Worm (Caenorhabditis elegans) whole organism, L3 larva: ENCODE data around the gene nep-21.

Experiments used
- R02D3.7 ChIP-seq: fragments of 150-350 bp; optimal IDR thresholded peaks from 2 replicates; lab custom pipeline; 2014; ENCODE audit warnings: missing biosample characterization, missing genetic modification characterization
- ZK546.5 ChIP-seq: sonication (generic microtip); optimal IDR thresholded peaks from 2 replicates; lab custom pipeline; 2017; ENCODE audit warnings: missing biosample characterization, missing genetic modification characterization
- aly-2 ChIP-seq: fragments of 150-350 bp; optimal IDR thresholded peaks from 2 replicates; lab custom pipeline; 2014; ENCODE audit warnings: missing biosample characterization, missing genetic modification characterization
- ama-1 ChIP-seq: fragments of 150-350 bp; optimal IDR thresholded peaks from 2 replicates; lab custom pipeline; 2018
- ceh-16 ChIP-seq: sonication (generic microtip); optimal IDR thresholded peaks from 2 replicates; lab custom pipeline; 2017; ENCODE audit warnings: missing biosample characterization, missing genetic modification characterization
- ceh-28 ChIP-seq: fragments of 150-350 bp; optimal IDR thresholded peaks from 2 replicates; lab custom pipeline; 2014; ENCODE audit warnings: missing biosample characterization, missing genetic modification reagents, missing genetic modification characterization
- ceh-82 ChIP-seq: fragments of 150-350 bp; optimal IDR thresholded peaks from 2 replicates; lab custom pipeline; 2014; ENCODE audit warnings: missing biosample characterization, missing genetic modification characterization
- ceh-9 ChIP-seq: sonication (generic microtip); optimal IDR thresholded peaks from 2 replicates; lab custom pipeline; 2018; ENCODE audit warnings: missing biosample characterization, missing genetic modification characterization
- daf-12 ChIP-seq: fragments of 150-350 bp; optimal IDR thresholded peaks from 2 replicates; lab custom pipeline; 2014; ENCODE audit warnings: missing biosample characterization, missing genetic modification reagents, missing genetic modification characterization
- egl-5 ChIP-seq: fragments of 150-350 bp; optimal IDR thresholded peaks from 2 replicates; lab custom pipeline; 2017; ENCODE audit warnings: missing biosample characterization, missing genetic modification reagents, missing genetic modification characterization, inconsistent platforms
- elt-2 ChIP-seq: sonication (generic microtip); optimal IDR thresholded peaks from 2 replicates; lab custom pipeline; 2016; ENCODE audit warnings: missing genetic modification reagents, mild to moderate bottlenecking, missing genetic modification characterization, missing compliant biosample characterization
- elt-3 ChIP-seq, 3 experiments: fragments of 150-350 bp in 1 of 3; sonication (generic microtip) in 2 of 3; optimal IDR thresholded peaks; 2 replicates in 2 of 3; 4 replicates in 1 of 3; lab custom pipeline; 2014 to 2017; ENCODE audit warnings: missing biosample characterization in 3 of 3, missing genetic modification characterization in 3 of 3
- eor-1 ChIP-seq, 2 experiments: fragments of 150-350 bp; optimal IDR thresholded peaks; 2 replicates each; lab custom pipeline; 2014 to 2018; ENCODE audit warnings: missing biosample characterization in 2 of 2, missing genetic modification characterization in 2 of 2
- fkh-10 ChIP-seq: sonication (generic microtip); optimal IDR thresholded peaks from 2 replicates; lab custom pipeline; 2017; ENCODE audit warnings: missing biosample characterization, missing genetic modification reagents, missing genetic modification characterization
- fkh-2 ChIP-seq: fragments of 150-350 bp; optimal IDR thresholded peaks from 2 replicates; lab custom pipeline; 2014; ENCODE audit warnings: missing biosample characterization, missing genetic modification reagents, missing genetic modification characterization
- fos-1 ChIP-seq: fragments of 150-350 bp; optimal IDR thresholded peaks from 2 replicates; lab custom pipeline; 2014; ENCODE audit warnings: missing biosample characterization, missing genetic modification characterization
- hmg-11 ChIP-seq: sonication (generic microtip); optimal IDR thresholded peaks from 2 replicates; lab custom pipeline; 2016; ENCODE audit warnings: missing genetic modification characterization, missing compliant biosample characterization
- jun-1 ChIP-seq: fragments of 150-350 bp; optimal IDR thresholded peaks from 2 replicates; lab custom pipeline; 2014; ENCODE audit warnings: missing biosample characterization, missing genetic modification reagents, missing genetic modification characterization
- lin-15B ChIP-seq: fragments of 150-350 bp; optimal IDR thresholded peaks from 2 replicates; lab custom pipeline; 2014; ENCODE audit warnings: missing biosample characterization, missing genetic modification characterization
- lin-39 ChIP-seq: fragments of 150-350 bp; optimal IDR thresholded peaks from 2 replicates; lab custom pipeline; 2018; ENCODE audit warnings: missing biosample characterization, missing genetic modification reagents, missing genetic modification characterization
- lsy-12 ChIP-seq: sonication (generic microtip); optimal IDR thresholded peaks from 2 replicates; lab custom pipeline; 2016; ENCODE audit warnings: mild to moderate bottlenecking, missing genetic modification characterization, missing compliant biosample characterization
- mdl-1 ChIP-seq: fragments of 150-350 bp; optimal IDR thresholded peaks from 2 replicates; lab custom pipeline; 2014; ENCODE audit warnings: missing biosample characterization, missing genetic modification characterization
- mml-1 ChIP-seq: fragments of 150-350 bp; sonication (generic microtip); optimal IDR thresholded peaks from 3 replicates; lab custom pipeline; 2014; ENCODE audit warnings: missing biosample characterization, missing genetic modification characterization
- nfya-1 ChIP-seq: sonication (generic microtip); optimal IDR thresholded peaks from 2 replicates; lab custom pipeline; 2017; ENCODE audit warnings: missing genetic modification characterization, mild to moderate bottlenecking, missing compliant biosample characterization, antibody characterized with exemption, moderate library complexity; ENCODE audit not compliant: insufficient read depth
- nhr-23 ChIP-seq: fragments of 150-350 bp; optimal IDR thresholded peaks from 2 replicates; lab custom pipeline; 2014; ENCODE audit warnings: missing biosample characterization, missing genetic modification reagents, missing genetic modification characterization
- nhr-237 ChIP-seq: fragments of 150-350 bp; optimal IDR thresholded peaks from 2 replicates; lab custom pipeline; 2014; ENCODE audit warnings: missing biosample characterization, missing genetic modification characterization
- nhr-25 ChIP-seq: sonication (generic microtip); optimal IDR thresholded peaks from 2 replicates; lab custom pipeline; 2017; ENCODE audit warnings: missing biosample characterization, missing genetic modification characterization
- nhr-28 ChIP-seq: fragments of 150-350 bp; optimal IDR thresholded peaks from 2 replicates; lab custom pipeline; 2014; ENCODE audit warnings: missing biosample characterization, missing genetic modification characterization
- nhr-43 ChIP-seq: sonication (generic microtip); optimal IDR thresholded peaks from 2 replicates; lab custom pipeline; 2016; ENCODE audit warnings: mild to moderate bottlenecking, missing genetic modification characterization, missing compliant biosample characterization; ENCODE audit not compliant: poor library complexity, severe bottlenecking
- nhr-77 ChIP-seq: fragments of 150-350 bp; optimal IDR thresholded peaks from 2 replicates; lab custom pipeline; 2014; ENCODE audit warnings: missing biosample characterization, missing genetic modification characterization
- pha-4 ChIP-seq: fragments of 150-350 bp; optimal IDR thresholded peaks from 2 replicates; lab custom pipeline; 2014; ENCODE audit warnings: missing biosample characterization, missing genetic modification reagents, missing genetic modification characterization
- pqm-1 ChIP-seq: fragments of 150-350 bp; optimal IDR thresholded peaks from 2 replicates; lab custom pipeline; 2017; ENCODE audit warnings: missing biosample characterization, missing genetic modification characterization, inconsistent platforms
- skn-1 ChIP-seq: fragments of 150-350 bp; optimal IDR thresholded peaks from 2 replicates; lab custom pipeline; 2014; ENCODE audit warnings: missing biosample characterization, missing genetic modification characterization
- snpc-4 ChIP-seq: fragments of 150-350 bp; optimal IDR thresholded peaks from 2 replicates; lab custom pipeline; 2014; ENCODE audit warnings: missing biosample characterization, missing genetic modification characterization
- tbx-2 ChIP-seq: sonication (generic microtip); optimal IDR thresholded peaks from 2 replicates; lab custom pipeline; 2016; ENCODE audit warnings: mild to moderate bottlenecking, missing genetic modification characterization, missing compliant biosample characterization
- unc-39 ChIP-seq: sonication (generic microtip); optimal IDR thresholded peaks from 4 replicates; lab custom pipeline; 2017; ENCODE audit warnings: missing biosample characterization, missing genetic modification characterization
- unc-62 ChIP-seq: fragments of 150-350 bp; sonication (generic microtip); optimal IDR thresholded peaks from 4 replicates; lab custom pipeline; 2014; ENCODE audit warnings: missing biosample characterization, missing genetic modification reagents, missing genetic modification characterization
- zag-1 ChIP-seq: fragments of 150-350 bp; optimal IDR thresholded peaks from 2 replicates; lab custom pipeline; 2014; ENCODE audit warnings: missing biosample characterization, missing genetic modification characterization
- ztf-4 ChIP-seq: fragments of 150-350 bp; optimal IDR thresholded peaks from 2 replicates; lab custom pipeline; 2014; ENCODE audit warnings: missing biosample characterization, missing genetic modification characterization

nep-21 gene

ce11 chrV:14197651-14198050 is 28.6 kb downstream of the nep-21 start:
- TF ChIP-seq fos-1, result no peak
- peak; percentile 77 for TF ChIP-seq nhr-43 (tag; lab: Kevin White, UChicago)
- TF ChIP-seq nhr-23 (tag; lab: Kevin White, UChicago), result no peak
- TF ChIP-seq fkh-2 (tag; lab: Kevin White, UChicago), result no peak
- TF ChIP-seq ceh-16 (tag; lab: Kevin White, UChicago), result no peak
- TF ChIP-seq ceh-9 (tag; lab: Kevin White, UChicago), result no peak
- no peak for TF ChIP-seq nhr-237 (tag; lab: Kevin White, UChicago)
- TF ChIP-seq lin-15B (tag; lab: Kevin White, UChicago), result peak; percentile 14
- TF ChIP-seq R02D3.7, result peak; percentile 16
- TF ChIP-seq mml-1, result no peak
- no peak for TF ChIP-seq zag-1 (tag; lab: Kevin White, UChicago)
- TF ChIP-seq daf-12 (tag; lab: Kevin White, UChicago), result no peak
- no peak for TF ChIP-seq pha-4 (tag; lab: Kevin White, UChicago)
- TF ChIP-seq lin-39 (tag; lab: Kevin White, UChicago), result no peak
- no peak for TF ChIP-seq nhr-28 (tag; lab: Kevin White, UChicago)
- no peak for TF ChIP-seq pqm-1 (tag; lab: Kevin White, UChicago)
- TF ChIP-seq snpc-4 (tag; lab: Kevin White, UChicago), result no peak
- peak; percentile 40 for TF ChIP-seq nfya-1 (tag; lab: Kevin White, UChicago)
- TF ChIP-seq elt-2, result peak; percentile 30
- no peak for TF ChIP-seq unc-62 (GFP tag; lab: Kevin White, UChicago)
- no peak for TF ChIP-seq hmg-11 (tag; lab: Kevin White, UChicago)
- TF ChIP-seq unc-39 (tag; lab: Kevin White, UChicago), result no peak
- no peak for TF ChIP-seq nhr-77 (tag; lab: Kevin White, UChicago)
- no peak for TF ChIP-seq ceh-82
- no peak for TF ChIP-seq ceh-28 (tag; lab: Kevin White, UChicago)
- no peak for TF ChIP-seq eor-1 (tag; optimal IDR thresholded peaks at IDR 0.05; lab: Kevin White, UChicago)
- no peak for TF ChIP-seq egl-5 (tag; lab: Kevin White, UChicago)
- TF ChIP-seq jun-1 (tag; lab: Kevin White, UChicago), result no peak
- TF ChIP-seq ztf-4, result peak; percentile 9
- peak; percentile 57 for TF ChIP-seq nhr-25 (tag; lab: Kevin White, UChicago)
- peak; percentile 58 for TF ChIP-seq ama-1 (lab: Kevin White, UChicago)
- TF ChIP-seq lsy-12 (tag; lab: Kevin White, UChicago), result peak; percentile 10
- no peak for TF ChIP-seq ZK546.5 (tag; lab: Kevin White, UChicago)

DNA sequence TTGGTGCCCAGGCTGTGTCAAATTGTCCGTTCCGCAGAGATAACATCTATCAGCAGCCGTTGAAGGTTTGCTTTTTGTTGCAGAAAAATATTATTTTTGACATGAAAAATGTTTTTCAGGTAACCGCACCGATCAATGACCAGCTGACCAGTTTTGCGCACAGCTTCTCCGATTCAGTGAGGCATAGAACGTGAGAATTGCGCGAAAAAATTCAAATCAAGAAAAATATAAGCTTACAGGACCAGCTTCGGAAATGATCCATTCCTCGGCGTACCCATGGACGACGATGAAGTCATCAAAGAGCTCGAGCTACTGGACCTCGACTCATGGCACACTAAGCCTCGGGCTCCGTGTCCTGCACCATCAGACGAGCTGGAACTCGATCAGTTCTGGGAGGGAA is 31.8 kb downstream of the nep-21 start:
- no peak for TF ChIP-seq tbx-2 (tag; lab: Kevin White, UChicago)
- peak; percentile 40 for TF ChIP-seq ama-1 (lab: Kevin White, UChicago)

DNA sequence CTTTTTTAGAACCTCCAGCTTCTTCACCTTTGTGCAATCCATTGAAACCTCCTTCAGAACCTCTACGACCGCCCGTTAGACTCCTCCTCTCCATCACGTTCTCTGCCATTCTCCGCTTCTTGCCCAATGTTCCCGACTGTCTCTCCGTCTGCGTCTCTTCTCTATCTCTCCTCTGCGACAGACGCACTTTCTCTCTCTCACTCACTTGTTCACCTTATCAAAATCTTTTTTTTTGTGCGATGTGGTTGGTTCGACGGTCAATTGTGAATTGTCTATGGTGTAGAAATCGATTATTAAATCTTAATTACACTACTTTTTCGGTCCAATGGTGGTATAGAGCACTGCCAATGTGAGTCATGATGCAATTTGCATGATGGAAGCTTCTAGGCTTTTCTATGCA is 32.8 kb downstream of the nep-21 start, which contains the start of gene atfs-1:
Gene atfs-1, plus strand, starts transcription at position 213 of the 400 bp plus-strand sequence.
- no peak for TF ChIP-seq elt-3 (tag; optimal IDR thresholded peaks at IDR 0.05; lab: Kevin White, UChicago)
- peak; percentile 33 for TF ChIP-seq lin-15B (tag; lab: Kevin White, UChicago)
- peak; percentile 32 for TF ChIP-seq jun-1 (tag; lab: Kevin White, UChicago)
- TF ChIP-seq nfya-1 (tag; lab: Kevin White, UChicago), result peak; percentile 80
- TF ChIP-seq nhr-77 (tag; lab: Kevin White, UChicago), result peak; percentile 47
- TF ChIP-seq nhr-25 (tag; lab: Kevin White, UChicago), result peak; percentile 80
- TF ChIP-seq fkh-10 (GFP tag; lab: Kevin White, UChicago), result no peak
- TF ChIP-seq lsy-12 (tag; lab: Kevin White, UChicago), result peak; percentile 17
- no peak for TF ChIP-seq mdl-1
- TF ChIP-seq snpc-4 (tag; lab: Kevin White, UChicago), result peak; percentile 35
- peak; percentile 57 for TF ChIP-seq nhr-23 (tag; lab: Kevin White, UChicago)
- TF ChIP-seq hmg-11 (tag; lab: Kevin White, UChicago), result peak; percentile 81
- peak; percentile 53 for TF ChIP-seq lin-39 (tag; lab: Kevin White, UChicago)
- peak; percentile 9 for TF ChIP-seq ama-1 (lab: Kevin White, UChicago)
- TF ChIP-seq aly-2 (tag; lab: Kevin White, UChicago), result no peak
- TF ChIP-seq mml-1, result no peak
- TF ChIP-seq R02D3.7, result peak; percentile 44
- TF ChIP-seq nhr-43 (tag; lab: Kevin White, UChicago), result peak; percentile 54
- peak; percentile 75 for TF ChIP-seq pqm-1 (tag; lab: Kevin White, UChicago)
- TF ChIP-seq pha-4 (tag; lab: Kevin White, UChicago), result peak; percentile 77
- TF ChIP-seq elt-2, result peak; percentile 85
- no peak for TF ChIP-seq skn-1 (tag; lab: Kevin White, UChicago)
- peak; percentile 53 for TF ChIP-seq ceh-28 (tag; lab: Kevin White, UChicago)
- TF ChIP-seq ztf-4, result no peak
